Worm (Caenorhabditis elegans) whole organism, L3 larva: Measurements from ENCODE around the gene clp-9.

Experiments
- elt-2 ChIP-seq: sonication (generic microtip); optimal IDR thresholded peaks from 2 replicates; lab custom pipeline; 2016; ENCODE audit warnings: missing genetic modification reagents, mild to moderate bottlenecking, missing genetic modification characterization, missing compliant biosample characterization
- fos-1 ChIP-seq: fragments of 150-350 bp; optimal IDR thresholded peaks from 2 replicates; lab custom pipeline; 2014; ENCODE audit warnings: missing biosample characterization, missing genetic modification characterization
- lin-39 ChIP-seq: fragments of 150-350 bp; optimal IDR thresholded peaks from 2 replicates; lab custom pipeline; 2018; ENCODE audit warnings: missing biosample characterization, missing genetic modification reagents, missing genetic modification characterization
- mml-1 ChIP-seq: fragments of 150-350 bp; sonication (generic microtip); optimal IDR thresholded peaks from 3 replicates; lab custom pipeline; 2014; ENCODE audit warnings: missing biosample characterization, missing genetic modification characterization
- nhr-25 ChIP-seq: sonication (generic microtip); optimal IDR thresholded peaks from 2 replicates; lab custom pipeline; 2017; ENCODE audit warnings: missing biosample characterization, missing genetic modification characterization
- nhr-28 ChIP-seq: fragments of 150-350 bp; optimal IDR thresholded peaks from 2 replicates; lab custom pipeline; 2014; ENCODE audit warnings: missing biosample characterization, missing genetic modification characterization
- nhr-43 ChIP-seq: sonication (generic microtip); optimal IDR thresholded peaks from 2 replicates; lab custom pipeline; 2016; ENCODE audit warnings: mild to moderate bottlenecking, missing genetic modification characterization, missing compliant biosample characterization; ENCODE audit not compliant: poor library complexity, severe bottlenecking
- skn-1 ChIP-seq: fragments of 150-350 bp; optimal IDR thresholded peaks from 2 replicates; lab custom pipeline; 2014; ENCODE audit warnings: missing biosample characterization, missing genetic modification characterization
- ztf-11 ChIP-seq: fragments of 150-350 bp; optimal IDR thresholded peaks from 2 replicates; lab custom pipeline; 2014; ENCODE audit warnings: missing biosample characterization, missing genetic modification characterization

DNA sequence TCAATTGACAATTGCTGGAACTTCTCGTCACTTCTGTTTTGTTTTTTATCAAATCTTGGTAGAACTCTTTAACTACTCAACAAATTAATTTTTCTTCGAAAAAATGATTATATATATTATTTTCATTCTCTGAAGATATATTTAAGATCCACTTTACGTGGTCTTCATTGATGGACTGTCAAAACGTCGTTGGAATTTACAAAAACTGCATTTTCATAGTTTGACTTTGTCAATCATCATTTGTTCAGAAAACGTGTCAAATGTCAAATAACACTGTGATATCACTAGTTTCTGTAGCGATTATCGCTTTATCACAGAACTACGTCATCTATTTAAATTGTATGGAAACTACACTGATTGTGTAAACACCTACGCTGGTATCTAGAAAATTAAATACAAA, 38.6 kb upstream of the clp-9 start:
- peak; percentile 41 for TF ChIP-seq elt-2 (tag; lab: Kevin White, UChicago)
- no peak for TF ChIP-seq skn-1
- no peak for TF ChIP-seq nhr-25 (tag; lab: Kevin White, UChicago)
- TF ChIP-seq ztf-11 (tag; lab: Kevin White, UChicago), result no peak
- TF ChIP-seq fos-1 (tag; lab: Kevin White, UChicago), result no peak
- TF ChIP-seq lin-39, result no peak
- no peak for TF ChIP-seq nhr-28 (tag; lab: Kevin White, UChicago)
- no peak for TF ChIP-seq mml-1 (tag; lab: Kevin White, UChicago)
- no peak for TF ChIP-seq nhr-43 (tag; lab: Kevin White, UChicago)
